Fruit fly (Drosophila melanogaster) ovary, adult (tissue): ENCODE results near the gene CG8565.
"Not testable (repeated sequence)": the region's sequence is repeated elsewhere in the genome, so short reads cannot be mapped to it uniquely, and the experiment has no call there.

ENCODE experiments used
- CG17801 ChIP-seq: fragments of 200-800 bp; optimal IDR thresholded peaks from 2 replicates; lab custom pipeline; 2019; ENCODE audit warnings: missing biosample characterization, mild to moderate bottlenecking, missing genetic modification characterization, moderate library complexity; ENCODE audit not compliant: partially characterized antibody

Gene CG8565

DNA sequence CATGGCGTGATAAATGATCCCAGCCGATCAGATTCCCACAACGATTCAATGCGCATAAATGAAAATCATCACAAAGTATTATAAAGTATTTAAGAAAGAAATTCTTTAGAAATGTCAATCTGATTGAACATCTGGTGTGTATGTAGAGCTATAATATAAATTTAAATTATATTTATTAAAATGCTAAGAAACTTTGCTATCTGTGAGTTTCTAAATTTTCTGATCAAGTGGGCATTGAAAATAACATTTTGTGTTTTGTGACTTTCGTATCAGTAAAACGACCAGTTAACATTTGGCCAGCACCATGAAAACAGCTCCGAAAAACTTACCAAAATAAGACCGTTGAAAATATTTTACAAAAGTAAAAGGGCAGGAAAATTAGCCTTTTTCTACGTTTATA is at the start of gene CG8565:
CG8565 (plus strand) TSS at position 301 of the 400 bp plus-strand sequence.
- TF ChIP-seq CG17801 (GFP tag; lab: Kevin White, UChicago), result no peak

DNA sequence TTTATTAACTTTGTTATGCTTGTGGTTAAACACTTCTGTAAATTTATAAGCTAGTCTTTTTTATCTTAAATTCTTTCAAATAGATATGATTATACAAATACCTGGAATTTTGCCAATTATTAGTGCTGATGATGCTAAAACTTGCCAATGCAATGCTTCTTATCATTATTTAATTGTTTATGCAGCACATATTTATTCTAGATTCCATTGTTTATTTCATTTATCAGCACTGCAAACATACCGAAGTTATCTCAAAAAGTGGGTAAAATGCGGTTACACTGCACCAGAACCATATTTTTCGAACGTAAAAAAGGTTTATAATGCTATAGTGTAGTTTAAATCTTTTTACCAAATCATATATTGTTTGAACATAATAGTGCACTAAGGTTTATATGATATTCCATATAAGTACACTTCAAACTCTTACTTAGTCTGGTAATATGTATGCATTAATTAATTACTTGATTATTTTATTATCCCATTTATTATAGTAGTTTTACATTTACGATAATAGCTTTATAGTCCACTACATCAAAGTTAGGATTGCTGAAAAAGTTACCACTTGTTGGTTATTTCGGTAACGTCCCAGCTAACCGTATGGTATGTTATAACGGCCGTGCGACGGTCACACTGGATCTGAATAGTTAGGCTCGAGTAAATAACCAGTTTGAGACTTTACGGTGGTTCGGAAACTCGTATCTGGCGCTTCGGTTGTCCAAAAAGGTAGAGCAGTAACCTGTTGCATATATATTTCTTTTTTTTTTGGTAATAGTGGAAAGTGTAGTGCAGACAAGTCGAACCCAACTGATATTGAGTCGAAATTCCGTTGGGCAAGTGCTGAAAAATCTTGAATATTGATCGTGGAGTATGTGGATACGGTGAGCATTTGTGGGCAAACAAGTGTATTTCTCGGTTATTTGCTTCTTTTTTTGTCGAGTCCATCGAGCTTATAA is 49.1 kb upstream of the CG8565 start, which contains the start of gene Rhp:
Rhp (plus strand) TSS at position 663 of the 953 bp plus-strand sequence.
- TF ChIP-seq CG17801 (GFP tag; lab: Kevin White, UChicago), result peak; percentile 28

DNA sequence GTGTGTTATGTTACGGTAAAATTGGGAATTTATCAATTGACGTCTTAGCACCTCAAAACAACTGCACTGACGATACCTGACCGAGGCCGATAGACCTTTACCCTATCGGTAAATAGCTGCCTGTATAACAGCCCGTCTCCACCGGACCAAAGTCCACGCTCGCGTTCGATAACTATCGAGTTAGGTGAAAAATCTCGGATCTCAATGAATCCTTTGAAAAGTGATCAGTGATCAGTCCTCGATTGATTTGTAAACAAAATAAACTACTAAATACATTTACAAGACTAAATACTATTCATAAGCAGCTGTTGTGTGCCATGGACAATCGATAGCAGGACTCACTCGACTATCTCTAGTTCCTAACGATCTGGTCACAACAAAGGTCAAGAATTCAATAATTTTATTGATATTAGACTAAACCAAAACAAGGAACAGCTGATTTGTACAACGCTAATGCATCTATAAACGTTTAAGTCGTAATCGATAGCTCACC is 41.6 kb upstream of the CG8565 start, which contains the start of gene sordd1:
sordd1 (minus strand) TSS at position 78 of the 493 bp plus-strand sequence.
- not testable (repeated sequence) for TF ChIP-seq CG17801 (GFP tag; lab: Kevin White, UChicago)

DNA sequence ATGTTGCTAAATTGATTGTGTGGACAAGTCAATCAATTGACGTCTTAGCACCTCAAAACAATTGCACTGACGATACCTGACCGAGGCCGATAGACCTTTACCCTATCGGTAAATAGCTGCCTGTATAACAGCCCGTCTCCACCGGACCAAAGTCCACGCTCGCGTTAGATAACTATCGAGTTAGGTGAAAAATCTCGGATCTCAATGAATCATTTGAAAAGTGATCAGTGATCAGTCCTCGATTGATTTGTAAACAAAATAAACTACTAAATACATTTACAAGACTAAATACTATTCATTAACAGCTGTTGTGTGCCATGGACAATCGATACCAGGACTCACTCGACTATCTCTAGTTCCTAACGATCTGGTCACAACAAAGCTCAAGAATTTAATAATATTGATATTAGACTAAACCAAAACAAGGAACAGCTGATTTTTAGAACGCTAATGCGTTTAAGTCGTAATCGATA is 38.5 kb upstream of the CG8565 start, which contains the start of the genes sordd2 and CG15602:
sordd2 (minus strand) TSS at position 78 of the 473 bp plus-strand sequence.
CG15602 (plus strand) TSS at position 342 of the 473 bp plus-strand sequence.
- TF ChIP-seq CG17801 (GFP tag; lab: Kevin White, UChicago), result not testable (repeated sequence)

DNA sequence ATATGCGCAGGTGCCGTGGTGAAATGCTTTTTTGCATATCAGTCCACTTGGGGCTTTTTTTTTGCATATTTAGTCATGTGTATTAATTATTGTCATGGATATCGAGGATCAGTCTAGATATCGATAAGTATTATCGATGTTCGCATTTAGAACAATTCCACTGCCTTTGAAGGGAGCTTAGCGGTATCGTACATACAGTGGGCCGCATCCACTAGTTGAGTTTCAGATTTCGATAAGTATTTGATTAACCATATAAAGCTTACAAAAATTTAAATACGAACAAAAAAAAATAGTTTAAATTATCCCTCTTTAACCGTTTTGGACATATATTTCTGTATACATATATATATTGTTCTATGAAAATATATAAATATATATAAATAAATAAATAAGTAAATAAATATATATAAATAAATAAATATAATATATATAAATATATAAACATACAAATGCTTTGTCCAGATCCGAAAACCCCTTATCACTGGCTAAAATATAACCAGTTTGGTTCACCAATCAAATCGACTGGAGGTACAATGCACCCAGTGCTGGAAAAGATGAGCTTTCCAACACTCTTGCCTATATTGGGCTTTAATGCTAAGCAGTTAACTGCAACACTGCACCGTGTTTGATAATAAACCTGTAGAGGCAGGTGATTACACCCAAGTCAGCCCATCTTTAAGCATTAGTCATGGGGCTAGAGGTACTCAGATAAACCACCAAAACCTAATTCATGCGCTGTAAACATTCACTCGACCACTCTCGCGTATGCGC is 34.6 kb upstream of the CG8565 start:
- peak; percentile 6 for TF ChIP-seq CG17801 (GFP tag; lab: Kevin White, UChicago)

DNA sequence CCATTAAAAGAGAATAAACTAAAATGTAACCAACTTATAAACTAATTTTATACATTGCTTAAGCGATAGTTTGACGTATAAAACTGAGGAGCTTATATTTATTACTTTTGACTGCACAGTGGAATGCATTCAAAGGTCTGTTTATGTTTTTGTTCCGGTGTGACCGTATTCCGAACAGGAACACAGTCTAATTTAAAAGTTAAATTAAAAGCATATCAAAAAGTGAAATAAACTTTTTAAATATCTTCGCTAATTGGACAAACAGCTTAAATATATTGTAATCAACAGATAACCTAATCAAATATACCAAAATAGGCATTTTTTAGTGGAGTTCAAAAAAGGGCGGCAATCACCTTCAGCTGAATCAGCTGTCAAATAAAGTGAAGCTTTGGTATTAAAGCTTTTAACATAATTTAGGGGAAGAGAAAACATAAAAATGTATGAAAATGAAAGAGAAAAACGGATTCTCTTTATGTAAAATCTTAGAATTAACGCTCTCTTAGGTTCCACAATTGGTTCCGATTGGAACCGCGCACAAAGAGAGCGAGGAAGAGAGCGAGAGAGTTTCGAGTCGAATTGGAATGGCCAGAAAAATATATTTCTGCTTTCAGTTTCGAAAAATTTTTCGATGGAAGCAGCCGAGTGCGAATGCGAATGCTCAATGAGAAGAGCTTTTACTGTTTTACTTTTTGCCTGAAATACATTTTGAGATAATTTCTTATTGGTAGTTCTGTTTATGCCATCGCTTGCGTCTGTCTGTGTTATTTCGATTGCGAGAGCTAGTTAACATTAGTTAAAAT is 33.7 kb upstream of the CG8565 start, which contains the start of the genes PGRP-LE and sd:
PGRP-LE (minus strand) TSS at position 117 of the 800 bp plus-strand sequence.
sd (plus strand) TSS at position 607 of the 800 bp plus-strand sequence.
- TF ChIP-seq CG17801 (GFP tag; lab: Kevin White, UChicago), result no peak

DNA sequence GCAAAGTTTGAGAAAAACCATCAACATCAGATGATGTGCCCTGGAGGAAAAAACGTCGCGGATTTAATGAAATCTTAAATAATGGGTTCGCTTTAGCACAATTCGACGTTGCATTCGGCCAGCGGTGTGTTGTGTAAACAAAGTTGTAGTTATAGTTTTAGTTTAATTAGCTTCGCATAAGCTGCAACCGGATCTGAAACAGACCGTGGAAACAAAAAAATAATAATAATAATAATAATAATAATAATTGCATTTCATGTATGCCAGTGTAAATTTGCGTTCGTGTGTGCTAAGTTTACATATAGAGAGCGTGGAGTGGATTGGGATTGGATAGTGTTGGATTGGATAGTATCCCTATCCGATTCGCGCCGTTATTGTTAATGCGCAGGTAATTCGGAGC is 32.8 kb upstream of the CG8565 start:
- TF ChIP-seq CG17801 (GFP tag; lab: Kevin White, UChicago), result no peak

DNA sequence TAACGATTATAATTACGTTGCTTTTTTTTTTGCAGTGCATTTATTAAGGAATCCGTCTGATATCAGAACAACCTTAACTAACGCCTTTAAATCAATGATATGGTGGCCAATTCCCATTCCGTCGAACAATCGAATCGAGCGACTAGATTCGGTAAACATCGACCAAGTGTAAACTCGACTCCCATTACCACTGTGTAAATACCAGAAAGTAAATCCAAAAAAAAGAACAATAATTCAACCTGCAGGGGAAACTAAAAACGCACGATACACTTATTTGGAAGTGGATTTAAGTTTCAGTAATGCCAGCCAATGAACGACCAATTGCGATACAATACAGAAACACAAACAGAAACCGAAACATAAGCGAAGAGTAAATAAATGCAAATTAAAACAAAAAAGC is 32.1 kb upstream of the CG8565 start:
- TF ChIP-seq CG17801 (GFP tag; lab: Kevin White, UChicago), result no peak

DNA sequence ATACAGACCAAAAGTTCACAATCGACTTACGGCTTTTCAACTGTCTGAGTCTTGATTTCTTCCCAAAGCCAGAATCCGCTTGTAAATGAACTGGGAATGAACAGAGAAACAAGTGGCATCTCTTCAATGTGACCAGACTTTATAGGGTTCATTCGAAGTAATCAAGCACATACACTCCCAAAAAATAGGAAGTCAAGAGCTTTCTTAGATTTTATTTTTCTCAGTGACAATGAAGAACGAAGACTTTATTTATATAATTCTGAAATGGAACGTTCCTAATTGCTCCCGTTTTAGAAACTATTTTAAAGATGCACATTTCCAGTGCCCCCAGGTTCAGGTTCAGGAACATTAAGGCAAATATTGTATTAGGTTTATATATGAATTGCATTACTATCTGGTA is 29.7 kb upstream of the CG8565 start:
- no peak for TF ChIP-seq CG17801 (GFP tag; lab: Kevin White, UChicago)

DNA sequence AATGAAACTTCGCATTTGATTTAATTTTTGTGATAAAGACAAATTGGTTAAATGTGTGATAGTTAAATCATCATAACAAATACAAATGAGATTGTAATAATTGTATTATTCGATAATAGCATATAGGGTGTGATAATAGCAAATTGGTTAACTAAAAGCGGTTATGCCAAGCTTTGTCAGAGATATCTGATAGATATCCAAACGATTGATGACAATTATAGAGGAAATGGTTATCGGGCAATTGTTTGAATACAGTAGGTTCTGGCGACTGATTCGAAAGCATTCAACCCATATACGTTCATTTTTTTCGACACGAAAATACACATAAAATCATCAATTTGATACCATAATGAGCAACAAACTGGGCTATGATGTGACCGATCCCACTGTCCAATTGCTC is 28.4 kb upstream of the CG8565 start, which contains the start of gene CG8509:
CG8509 (plus strand) TSS at position 301 of the 400 bp plus-strand sequence.
- TF ChIP-seq CG17801 (GFP tag; lab: Kevin White, UChicago), result no peak

DNA sequence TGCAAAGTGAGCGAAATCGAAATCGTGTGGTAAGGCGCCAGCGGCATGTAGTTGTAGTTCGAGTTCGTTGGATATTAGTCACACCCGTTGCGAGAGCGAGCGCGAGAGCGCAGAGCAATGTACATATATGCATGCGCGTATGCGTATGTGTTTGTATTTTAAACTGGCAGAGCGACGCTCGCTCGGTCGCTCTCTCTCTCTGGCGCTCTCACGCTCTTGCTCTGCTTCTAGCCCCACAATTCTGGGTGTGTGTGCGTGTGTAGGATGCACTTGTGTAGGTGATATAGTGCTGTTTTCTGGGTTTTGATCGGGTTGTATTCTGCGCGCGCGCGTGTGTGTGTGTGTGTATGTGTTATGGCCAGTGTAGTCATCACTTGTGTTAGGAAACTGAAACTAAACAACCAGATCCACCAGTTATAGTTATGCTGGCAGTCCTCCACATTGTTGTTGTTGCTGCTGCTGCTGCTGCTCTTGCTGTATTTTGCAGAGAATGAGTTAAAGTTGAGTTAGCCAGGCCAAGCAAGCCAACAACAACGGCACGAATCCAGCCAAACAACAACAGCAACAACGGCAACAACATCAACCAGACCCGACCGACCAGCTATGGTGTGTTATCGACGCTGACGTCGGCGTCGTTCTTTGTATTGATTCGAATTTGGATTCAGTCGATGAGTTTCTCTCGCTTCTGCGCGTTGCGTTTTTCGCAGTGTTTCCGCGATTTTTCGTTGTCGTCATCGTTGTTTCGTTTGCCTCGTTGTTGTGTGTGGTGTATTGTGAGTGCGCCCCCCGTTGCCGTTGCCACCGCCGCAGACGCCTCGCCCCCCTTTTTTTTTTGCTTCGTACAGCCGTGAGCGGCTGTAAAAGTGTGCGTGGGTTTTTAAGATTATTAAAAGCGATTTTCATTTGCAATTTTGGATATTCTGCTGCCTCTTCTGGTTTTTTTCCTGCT is 25.7 kb upstream of the CG8565 start:
- peak; percentile 84 for TF ChIP-seq CG17801 (GFP tag; lab: Kevin White, UChicago)

DNA sequence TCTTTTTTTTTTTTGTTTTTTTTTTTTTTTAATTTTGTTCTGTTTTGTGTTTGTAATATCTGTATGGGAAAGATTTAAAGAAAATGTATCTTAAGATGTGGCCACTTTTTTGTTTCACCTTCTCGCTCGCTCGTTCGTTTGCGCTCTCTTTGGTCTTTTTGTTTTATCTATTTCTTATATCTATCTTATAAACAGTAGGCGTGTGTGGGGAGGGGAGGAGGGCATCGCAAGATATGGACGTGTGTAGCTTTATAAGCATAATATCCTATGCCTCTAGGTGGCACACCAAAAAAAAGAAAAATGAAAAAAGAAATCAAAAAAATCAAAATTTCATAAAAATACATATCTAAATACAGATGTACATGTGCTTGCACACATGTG is 25.0 kb upstream of the CG8565 start:
- TF ChIP-seq CG17801 (GFP tag; lab: Kevin White, UChicago), result no peak

DNA sequence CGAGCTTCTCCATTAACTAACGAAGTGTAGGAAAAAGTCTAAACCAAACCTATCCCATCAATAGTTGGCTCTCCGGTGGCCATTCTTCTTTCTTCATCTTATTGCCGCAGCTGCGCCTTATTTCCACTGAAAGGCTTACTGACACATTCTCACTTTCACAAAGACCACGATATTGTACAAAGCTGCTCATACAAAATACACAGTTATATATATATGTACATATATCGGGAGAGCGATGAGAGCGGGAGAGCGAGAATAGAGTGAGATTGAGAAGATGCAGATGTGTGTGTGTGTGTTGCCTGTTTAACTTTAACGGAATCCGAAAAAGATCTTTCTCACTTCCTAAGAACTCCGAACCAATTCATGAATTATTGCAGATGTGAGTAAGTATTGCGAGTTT is 24.4 kb upstream of the CG8565 start:
- no peak for TF ChIP-seq CG17801 (GFP tag; lab: Kevin White, UChicago)
